Worm (Caenorhabditis elegans): ENCODE data around the gene pitr-4.
A peak's percentile ranks its signal among the peaks of the same experiment; 100 is the strongest.

DNA sequence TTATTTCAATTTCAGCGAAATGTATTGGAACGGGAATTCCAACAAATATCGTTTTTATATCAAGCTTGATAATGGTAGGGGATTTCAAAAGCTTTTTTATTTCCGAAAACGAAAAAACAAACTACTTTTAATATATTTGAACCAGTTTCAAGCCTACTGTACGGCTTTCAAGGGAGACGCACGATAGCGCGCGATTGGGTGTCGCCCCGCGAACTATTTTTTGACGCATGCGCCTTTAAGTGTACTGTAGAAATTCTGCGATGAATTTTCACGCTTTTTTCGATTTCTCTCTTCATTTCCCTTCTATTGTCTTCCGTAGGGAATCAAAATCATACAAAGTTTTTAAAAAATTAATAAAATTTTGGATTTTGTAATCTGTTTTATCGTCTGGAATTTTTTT, 42.1 kb upstream of the pitr-4 start:
- TF ChIP-seq nhr-90 (tag; optimal IDR thresholded peaks at IDR 0.05) (no peak), cebp-1 (GFP tag; IDR thresholded peaks at IDR 0.05) (no peak), cebp-1 (tag; optimal IDR thresholded peaks at IDR 0.05) (no peak), xnd-1 (tag; optimal IDR thresholded peaks at IDR 0.05) (peak; percentile 42), lin-35 (GFP tag; optimal IDR thresholded peaks at IDR 0.05) (no peak), B0336.3 (GFP tag; IDR thresholded peaks at IDR 0.05) (no peak), unc-62 (GFP tag; optimal IDR thresholded peaks at IDR 0.05) (no peak), ztf-25 (GFP tag; IDR thresholded peaks at IDR 0.05) (no peak), mcd-1 (GFP tag; IDR thresholded peaks at IDR 0.05) (no peak), nhr-80 (tag; optimal IDR thresholded peaks at IDR 0.05) (no peak), B0035.1 (tag; optimal IDR thresholded peaks at IDR 0.05) (no peak), nfya-2 (GFP tag; IDR thresholded peaks at IDR 0.05) (no peak), T07F8.4 (tag; optimal IDR thresholded peaks at IDR 0.05) (no peak)

All from whole organism, young adult.